Worm (Caenorhabditis elegans) whole organism, young adult: Measurements from ENCODE around the gene mics-1.

Experiments used
- B0019.2 ChIP-seq: fragments of 200-800 bp; sonication (Bioruptor generic); conservative IDR thresholded peaks from 2 replicates; pipeline ENCODE4 v1.3.6; 2022; ENCODE audit warnings: missing genetic modification reagents, missing genetic modification characterization, missing compliant biosample characterization
- B0261.1 ChIP-seq: sonication (generic microtip); optimal IDR thresholded peaks from 2 replicates; lab custom pipeline; 2016; ENCODE audit warnings: mild to moderate bottlenecking, missing genetic modification characterization, moderate library complexity, missing compliant biosample characterization
- D2030.7 ChIP-seq: fragments of 200-800 bp; sonication (Bioruptor generic); IDR thresholded peaks from 2 replicates; pipeline ENCODE4 v1.3.6; 2022; ENCODE audit warnings: missing genetic modification reagents, missing genetic modification characterization, missing compliant biosample characterization
- F33H1.4 ChIP-seq: fragments of 200-800 bp; sonication (Bioruptor generic); IDR thresholded peaks from 2 replicates; pipeline ENCODE4 v1.3.6; 2022; ENCODE audit warnings: missing genetic modification reagents, missing genetic modification characterization, missing compliant biosample characterization
- F37B4.10 ChIP-seq: fragments of 200-800 bp; sonication (Bioruptor generic); IDR thresholded peaks from 2 replicates; pipeline ENCODE4 v1.3.6; 2022; ENCODE audit warnings: missing genetic modification characterization, missing compliant biosample characterization
- F52B5.7 ChIP-seq: sonication (generic microtip); optimal IDR thresholded peaks from 2 replicates; lab custom pipeline; 2016; ENCODE audit warnings: mild to moderate bottlenecking, missing genetic modification characterization, missing compliant biosample characterization
- T26A5.8 ChIP-seq: sonication (generic microtip); optimal IDR thresholded peaks from 2 replicates; lab custom pipeline; 2016; ENCODE audit warnings: missing genetic modification characterization, missing compliant biosample characterization
- Y53F4B.3 ChIP-seq: fragments of 200-800 bp; sonication (Bioruptor generic); IDR thresholded peaks from 2 replicates; pipeline ENCODE4 v1.3.6; 2022; ENCODE audit warnings: missing genetic modification reagents, missing genetic modification characterization, missing compliant biosample characterization
- Y56A3A.18 ChIP-seq: fragments of 200-800 bp; sonication (Bioruptor generic); IDR thresholded peaks from 2 replicates; pipeline ENCODE4 v1.3.6; 2022; ENCODE audit warnings: missing genetic modification reagents, missing genetic modification characterization, missing compliant biosample characterization
- Y67H2A.10 ChIP-seq: fragments of 200-800 bp; sonication (Bioruptor generic); conservative IDR thresholded peaks from 2 replicates; pipeline ENCODE4 v1.3.6; 2022; ENCODE audit warnings: missing genetic modification reagents, missing genetic modification characterization, missing compliant biosample characterization
- Y79H2A.3 ChIP-seq: fragments of 200-800 bp; sonication (Bioruptor generic); conservative IDR thresholded peaks from 2 replicates; pipeline ENCODE4 v1.3.6; 2022; ENCODE audit warnings: missing genetic modification reagents, missing genetic modification characterization, missing compliant biosample characterization
- Y95B8A.8 ChIP-seq: fragments of 200-800 bp; sonication (Bioruptor generic); IDR thresholded peaks from 2 replicates; pipeline ENCODE4 v1.3.6; 2022; ENCODE audit warnings: missing genetic modification reagents, missing genetic modification characterization, missing compliant biosample characterization
- ama-1 ChIP-seq, 3 experiments: fragments of 150-350 bp in 1 of 3; sonication (generic microtip) in 2 of 3; optimal IDR thresholded peaks; 2 replicates each; lab custom pipeline; 2014 to 2018; ENCODE audit warnings: missing biosample characterization in 2 of 3, missing genetic modification characterization in 2 of 3, missing genetic modification reagents in 2 of 3
- attf-6 ChIP-seq: fragments of 200-800 bp; sonication (Bioruptor generic); IDR thresholded peaks from 2 replicates; pipeline ENCODE4 v1.3.6; 2022; ENCODE audit warnings: missing genetic modification reagents, missing genetic modification characterization, missing compliant biosample characterization
- ceh-100 ChIP-seq: fragments of 200-800 bp; sonication (Bioruptor generic); IDR thresholded peaks from 2 replicates; pipeline ENCODE4 v1.3.6; 2022; ENCODE audit warnings: missing genetic modification reagents, missing genetic modification characterization, missing compliant biosample characterization
- die-1 ChIP-seq: sonication (generic microtip); optimal IDR thresholded peaks from 2 replicates; lab custom pipeline; 2016; ENCODE audit warnings: missing genotype, mild to moderate bottlenecking, missing genetic modification characterization, missing compliant biosample characterization
- dox-1 ChIP-seq: fragments of 200-800 bp; sonication (Bioruptor generic); IDR thresholded peaks from 2 replicates; pipeline ENCODE4 v1.3.6; 2022; ENCODE audit warnings: missing genetic modification reagents, missing genetic modification characterization, missing compliant biosample characterization
- dpff-1 ChIP-seq: sonication (generic microtip); optimal IDR thresholded peaks from 2 replicates; lab custom pipeline; 2017; ENCODE audit warnings: mild to moderate bottlenecking, missing genetic modification characterization, missing compliant biosample characterization
- egl-44 ChIP-seq: fragments of 200-800 bp; sonication (Bioruptor generic); IDR thresholded peaks from 2 replicates; pipeline ENCODE4 v1.3.6; 2022; ENCODE audit warnings: missing genetic modification reagents, missing genetic modification characterization, missing compliant biosample characterization
- fkh-3 ChIP-seq: sonication (generic microtip); optimal IDR thresholded peaks from 2 replicates; lab custom pipeline; 2016; ENCODE audit warnings: mild to moderate bottlenecking, missing genetic modification characterization, missing compliant biosample characterization
- him-1 ChIP-seq: sonication (generic microtip); optimal IDR thresholded peaks from 2 replicates; lab custom pipeline; 2016; ENCODE audit warnings: missing genotype, missing genetic modification reagents, missing genetic modification characterization, missing compliant biosample characterization
- hmg-1.2 ChIP-seq: fragments of 200-800 bp; sonication (Bioruptor generic); IDR thresholded peaks from 2 replicates; pipeline ENCODE4 v1.3.6; 2022; ENCODE audit warnings: missing genetic modification reagents, missing genetic modification characterization, missing compliant biosample characterization
- hmg-20 ChIP-seq: fragments of 200-800 bp; sonication (Bioruptor generic); IDR thresholded peaks from 2 replicates; pipeline ENCODE4 v1.3.6; 2022; ENCODE audit warnings: missing genetic modification reagents, missing genetic modification characterization, missing compliant biosample characterization
- lag-1 ChIP-seq: fragments of 200-800 bp; sonication (Bioruptor generic); IDR thresholded peaks from 2 replicates; pipeline ENCODE4 v1.3.6; 2022; ENCODE audit warnings: missing genetic modification reagents, missing genetic modification characterization, missing compliant biosample characterization
- lin-54 ChIP-seq: fragments of 200-800 bp; sonication (Bioruptor generic); optimal IDR thresholded peaks from 2 replicates; lab custom pipeline; 2018; ENCODE audit warnings: mild to moderate bottlenecking, missing genetic modification characterization, missing compliant biosample characterization
- mcd-1 ChIP-seq: fragments of 200-800 bp; sonication (Bioruptor generic); IDR thresholded peaks from 2 replicates; pipeline ENCODE4 v1.3.6; 2022; ENCODE audit warnings: missing genetic modification reagents, missing genetic modification characterization, missing compliant biosample characterization
- mes-4 ChIP-seq: sonication (generic microtip); optimal IDR thresholded peaks from 2 replicates; lab custom pipeline; 2016; ENCODE audit warnings: missing genotype, missing genetic modification characterization, missing compliant biosample characterization
- nfya-1 ChIP-seq: sonication (generic microtip); optimal IDR thresholded peaks from 2 replicates; lab custom pipeline; 2017; ENCODE audit warnings: antibody characterized with exemption, missing compliant biosample characterization, missing genetic modification characterization, borderline replicate concordance; ENCODE audit not compliant: insufficient read depth
- nfya-2 ChIP-seq: fragments of 200-800 bp; sonication (Bioruptor generic); IDR thresholded peaks from 2 replicates; pipeline ENCODE4 v1.3.6; 2022; ENCODE audit warnings: missing genetic modification reagents, missing genetic modification characterization, missing compliant biosample characterization
- nfyb-1 ChIP-seq: fragments of 200-800 bp; sonication (Bioruptor generic); IDR thresholded peaks from 2 replicates; pipeline ENCODE4 v1.3.6; 2022; ENCODE audit warnings: missing genetic modification reagents, missing genetic modification characterization, missing compliant biosample characterization
- nhr-120 ChIP-seq: fragments of 200-800 bp; sonication (Bioruptor generic); IDR thresholded peaks from 2 replicates; pipeline ENCODE4 v1.3.6; 2022; ENCODE audit warnings: missing genetic modification characterization, missing compliant biosample characterization
- nhr-80 ChIP-seq: sonication (generic microtip); optimal IDR thresholded peaks from 2 replicates; lab custom pipeline; 2016; ENCODE audit warnings: missing genetic modification characterization, missing compliant biosample characterization
- pha-4 ChIP-seq: fragments of 150-350 bp; sonication (generic microtip); optimal IDR thresholded peaks from 2 replicates; lab custom pipeline; 2014; ENCODE audit warnings: missing biosample characterization, missing genetic modification reagents, missing genetic modification characterization
- sdz-38 ChIP-seq: sonication (generic microtip); optimal IDR thresholded peaks from 2 replicates; lab custom pipeline; 2016; ENCODE audit warnings: missing genotype, missing genetic modification characterization, missing compliant biosample characterization
- sea-2 ChIP-seq: fragments of 200-800 bp; sonication (Bioruptor generic); IDR thresholded peaks from 2 replicates; pipeline ENCODE4 v1.3.6; 2022; ENCODE audit warnings: missing genetic modification characterization, missing compliant biosample characterization
- snpc-1.3 ChIP-seq: sonication (generic microtip); optimal IDR thresholded peaks from 2 replicates; lab custom pipeline; 2017; ENCODE audit warnings: missing genetic modification characterization, mild to moderate bottlenecking, missing compliant biosample characterization, antibody characterized with exemption, moderate library complexity, missing genotype, missing genetic modification reagents; ENCODE audit not compliant: insufficient read depth
- unc-130 ChIP-seq: sonication (generic microtip); optimal IDR thresholded peaks from 2 replicates; lab custom pipeline; 2016; ENCODE audit warnings: missing genetic modification reagents, missing genetic modification characterization, missing compliant biosample characterization
- xnd-1 ChIP-seq: sonication (generic microtip); optimal IDR thresholded peaks from 2 replicates; lab custom pipeline; 2016; ENCODE audit warnings: missing genotype, missing genetic modification reagents, missing genetic modification characterization, missing compliant biosample characterization
- zfh-2 ChIP-seq: fragments of 200-800 bp; sonication (Bioruptor generic); conservative IDR thresholded peaks from 2 replicates; pipeline ENCODE4 v1.3.6; 2022; ENCODE audit warnings: missing genetic modification reagents, missing genetic modification characterization, missing compliant biosample characterization
- zim-3 ChIP-seq: sonication (generic microtip); optimal IDR thresholded peaks from 2 replicates; lab custom pipeline; 2017; ENCODE audit warnings: mild to moderate bottlenecking, missing genetic modification characterization, moderate library complexity, missing compliant biosample characterization
- ztf-3 ChIP-seq: fragments of 200-800 bp; sonication (Bioruptor generic); optimal IDR thresholded peaks from 2 replicates; lab custom pipeline; 2018; ENCODE audit warnings: mild to moderate bottlenecking, missing genetic modification characterization, missing compliant biosample characterization

mics-1 gene

ce11 chrV:10574197-10574596, 3.9 kb downstream of the mics-1 start:
- TF ChIP-seq hmg-20 (GFP tag; lab: Robert Waterston, UW) (no peak), snpc-1.3 (tag; lab: Kevin White, UChicago) (no peak), dox-1 (no peak), D2030.7 (GFP tag; lab: Robert Waterston, UW) (no peak), fkh-3 (tag; lab: Kevin White, UChicago) (no peak), xnd-1 (no peak), zim-3 (tag; lab: Kevin White, UChicago) (no peak), pha-4 (tag; lab: Kevin White, UChicago) (no peak), nfya-2 (GFP tag; lab: Robert Waterston, UW) (no peak), B0019.2 (GFP tag; lab: Robert Waterston, UW) (no peak), hmg-1.2 (GFP tag; lab: Robert Waterston, UW) (no peak), Y95B8A.8 (GFP tag; lab: Robert Waterston, UW) (no peak)
- TF ChIP-seq, all 124 proteins: peak for 0

ce11 chrV:10572614-10573013, 5.5 kb downstream of the mics-1 start, which contains the start of gene del-6:
del-6 (plus strand) TSS chrV:10572914.
- TF ChIP-seq mes-4 (no peak), unc-130 (GFP tag; lab: Kevin White, UChicago) (no peak), B0261.1 (no peak), Y53F4B.3 (no peak), zfh-2 (GFP tag; lab: Robert Waterston, UW) (no peak), T26A5.8 (tag; lab: Kevin White, UChicago) (no peak), F52B5.7 (tag; lab: Kevin White, UChicago) (no peak), Y56A3A.18 (GFP tag; lab: Robert Waterston, UW) (no peak), Y79H2A.3 (no peak), nhr-120 (GFP tag; lab: Robert Waterston, UW) (no peak), ztf-3 (GFP tag; lab: Kevin White, UChicago) (no peak), lag-1 (GFP tag; lab: Robert Waterston, UW) (no peak)
- TF ChIP-seq, all 124 proteins: peak for 0

- no peak for TF ChIP-seq ama-1 (optimal IDR thresholded peaks at IDR 0.05; lab: Kevin White, UChicago)
- no peak for TF ChIP-seq ama-1 (GFP tag; optimal IDR thresholded peaks at IDR 0.05; lab: Kevin White, UChicago)
- TF ChIP-seq nfya-1, result no peak
- no peak for TF ChIP-seq F37B4.10 (GFP tag; lab: Robert Waterston, UW)
- TF ChIP-seq lin-54 (GFP tag; lab: Kevin White, UChicago), result no peak
- no peak for TF ChIP-seq F33H1.4
- no peak for TF ChIP-seq Y95B8A.8 (GFP tag; lab: Robert Waterston, UW)
- TF ChIP-seq Y67H2A.10 (GFP tag; lab: Robert Waterston, UW), result no peak
- no peak for TF ChIP-seq xnd-1
- no peak for TF ChIP-seq attf-6 (GFP tag; lab: Robert Waterston, UW)
- no peak for TF ChIP-seq egl-44
- TF ChIP-seq dox-1, result no peak
- TF ChIP-seq pha-4 (tag; lab: Kevin White, UChicago), result no peak
- TF ChIP-seq nfyb-1 (GFP tag; lab: Robert Waterston, UW), result no peak
- TF ChIP-seq unc-130 (GFP tag; lab: Kevin White, UChicago), result no peak
Observed at ce11 chrV:10571523-10571922, 6.6 kb downstream of the mics-1 start.

- TF ChIP-seq sea-2 (no peak), D2030.7 (GFP tag; lab: Robert Waterston, UW) (no peak), sdz-38 (no peak), nhr-80 (no peak), Y79H2A.3 (no peak), him-1 (no peak), dpff-1 (tag; lab: Kevin White, UChicago) (no peak), ceh-100 (GFP tag; lab: Robert Waterston, UW) (no peak), B0261.1 (no peak), mcd-1 (no peak), B0019.2 (GFP tag; lab: Robert Waterston, UW) (no peak), die-1 (tag; lab: Kevin White, UChicago) (no peak)
Observed at ce11 chrV:10568496-10568895, 9.6 kb downstream of the mics-1 start.
